Worm (Caenorhabditis elegans) whole organism, late embryonic: Measurements from ENCODE around the gene glo-4.

Source experiments
- che-1 ChIP-seq: sonication (generic microtip); optimal IDR thresholded peaks from 2 replicates; lab custom pipeline; 2016; ENCODE audit warnings: mild to moderate bottlenecking, missing genetic modification characterization, missing compliant biosample characterization
- hlh-6 ChIP-seq: sonication (generic microtip); optimal IDR thresholded peaks from 2 replicates; lab custom pipeline; 2016; ENCODE audit warnings: missing genotype, missing genetic modification characterization, missing compliant biosample characterization
- nhr-11 ChIP-seq: fragments of 150-350 bp; optimal IDR thresholded peaks from 2 replicates; lab custom pipeline; 2014; ENCODE audit warnings: missing biosample characterization, missing genetic modification characterization
- pros-1 ChIP-seq: fragments of 150-350 bp; optimal IDR thresholded peaks from 2 replicates; lab custom pipeline; 2014; ENCODE audit warnings: missing biosample characterization, missing genetic modification reagents, missing genetic modification characterization
- ref-2 ChIP-seq: sonication (generic microtip); optimal IDR thresholded peaks from 2 replicates; lab custom pipeline; 2016; ENCODE audit warnings: missing genetic modification characterization, missing compliant biosample characterization
- unc-55 ChIP-seq: sonication (generic microtip); optimal IDR thresholded peaks from 2 replicates; lab custom pipeline; 2017; ENCODE audit warnings: missing biosample characterization, missing genetic modification reagents, missing genetic modification characterization

ce11 chrV:9219390-9219733 is 23.7 kb downstream of the glo-4 start:
- TF ChIP-seq hlh-6 (no peak), che-1 (no peak), pros-1 (tag; lab: Kevin White, UChicago) (no peak), unc-55 (GFP tag; lab: Kevin White, UChicago) (no peak), ref-2 (tag; lab: Kevin White, UChicago) (no peak), nhr-11 (tag; lab: Kevin White, UChicago) (no peak)
